Fruit fly (Drosophila melanogaster) S2 (cell line): Measurements from ENCODE around the gene CG43117.

Experiments used
- CG8478 ChIP-seq: fragments of >200 bp; optimal IDR thresholded peaks from 2 replicates; lab custom pipeline; 2018
- CTCF ChIP-seq, 2 experiments: fragments of >200 bp; optimal IDR thresholded peaks; 2 replicates each; lab custom pipeline; 2018

DNA sequence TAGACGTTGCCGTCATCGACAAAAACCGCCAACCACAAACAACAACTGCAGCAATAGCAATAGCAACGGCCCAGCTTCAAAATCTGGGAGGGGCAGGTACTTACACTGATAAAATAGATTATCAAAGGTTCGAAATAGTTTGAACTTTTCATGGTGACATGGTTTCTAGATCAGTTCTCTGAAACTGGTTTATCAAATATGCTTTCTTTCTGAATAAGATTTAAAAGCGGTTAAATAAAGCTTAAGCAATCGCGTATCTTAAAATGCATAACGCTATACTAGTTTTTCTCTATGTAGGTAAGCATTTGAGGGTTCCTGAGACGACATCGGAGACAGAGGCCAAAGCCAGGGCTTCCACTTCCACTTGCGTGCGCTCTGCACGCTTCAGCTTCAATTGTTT lies 45.8 kb downstream of the CG43117 start:
- TF ChIP-seq CG8478 (no peak), CTCF (optimal IDR thresholded peaks at IDR 0.05; lab: Kevin White, UChicago) (no peak)
